Fruit fly (Drosophila melanogaster) whole organism, embryonic: ENCODE data around the gene CG13117.

ENCODE experiments used
- CG10147 ChIP-seq: fragments of 200-800 bp; sonication (Bioruptor generic); optimal IDR thresholded peaks from 2 replicates; lab custom pipeline; 2019; ENCODE audit warnings: missing biosample characterization, mild to moderate bottlenecking, missing genetic modification characterization, moderate library complexity
- CG10209 ChIP-seq: fragments of 200-800 bp; sonication (Bioruptor generic); optimal IDR thresholded peaks from 3 replicates; lab custom pipeline; 2017; ENCODE audit warnings: missing biosample characterization, mild to moderate bottlenecking, missing genetic modification characterization, missing genetic modification reagents
- CG10267 ChIP-seq: fragments of 200-800 bp; sonication (Bioruptor generic); optimal IDR thresholded peaks from 2 replicates; lab custom pipeline; 2018; ENCODE audit warnings: missing biosample characterization, mild to moderate bottlenecking, missing genetic modification characterization, moderate library complexity
- CG10366 ChIP-seq: fragments of 200-800 bp; sonication (Bioruptor generic); IDR thresholded peaks from 2 replicates; pipeline ENCODE4 v1.3.6; 2022; ENCODE audit warnings: missing biosample characterization, missing genetic modification characterization
- CG10654 ChIP-seq: fragments of 200-800 bp; sonication (Bioruptor generic); optimal IDR thresholded peaks from 2 replicates; lab custom pipeline; 2016; ENCODE audit warnings: missing biosample characterization, missing genetic modification characterization
- CG11695 ChIP-seq: fragments of 200-800 bp; sonication (Bioruptor generic); IDR thresholded peaks from 3 replicates; pipeline ENCODE4 v1.3.6; 2022; ENCODE audit warnings: missing biosample characterization, missing genetic modification characterization
- CG12219 ChIP-seq: fragments of 200-800 bp; sonication (Bioruptor generic); optimal IDR thresholded peaks from 3 replicates; lab custom pipeline; 2018; ENCODE audit warnings: missing biosample characterization, mild to moderate bottlenecking, missing genetic modification characterization
- CG12744 ChIP-seq: fragments of 200-800 bp; sonication (Bioruptor generic); optimal IDR thresholded peaks from 2 replicates; lab custom pipeline; 2016; ENCODE audit warnings: missing biosample characterization, missing genetic modification characterization
- CG14441 ChIP-seq: fragments of 200-800 bp; sonication (Bioruptor generic); IDR thresholded peaks from 2 replicates; pipeline ENCODE4 v1.3.6; 2022; ENCODE audit warnings: missing biosample characterization, missing genetic modification characterization
- CG14965 ChIP-seq: fragments of 200-800 bp; sonication (Bioruptor generic); optimal IDR thresholded peaks from 2 replicates; lab custom pipeline; 2016; ENCODE audit warnings: missing biosample characterization, missing genetic modification characterization, borderline replicate concordance
- CG15011 ChIP-seq: fragments of 200-800 bp; sonication (Bioruptor generic); optimal IDR thresholded peaks from 3 replicates; lab custom pipeline; 2018; ENCODE audit warnings: missing biosample characterization, mild to moderate bottlenecking, missing genetic modification characterization
- CG17328 ChIP-seq: fragments of 200-800 bp; sonication (Bioruptor generic); IDR thresholded peaks from 2 replicates; pipeline ENCODE4 v1.3.6; 2022; ENCODE audit warnings: missing biosample characterization, missing genetic modification characterization
- CG1832 ChIP-seq: fragments of 200-800 bp; sonication (Bioruptor generic); optimal IDR thresholded peaks from 2 replicates; lab custom pipeline; 2017; ENCODE audit warnings: missing biosample characterization, mild to moderate bottlenecking, missing genetic modification characterization, inconsistent platforms
- CG33213 ChIP-seq: fragments of 200-800 bp; sonication (Bioruptor generic); optimal IDR thresholded peaks from 3 replicates; lab custom pipeline; 2016; ENCODE audit warnings: missing biosample characterization, missing genetic modification characterization
- CG3838 ChIP-seq: fragments of 200-800 bp; sonication (Bioruptor generic); optimal IDR thresholded peaks from 3 replicates; lab custom pipeline; 2016; ENCODE audit warnings: missing biosample characterization, missing genetic modification characterization
- CG6854 ChIP-seq: fragments of 200-800 bp; sonication (Bioruptor generic); optimal IDR thresholded peaks from 3 replicates; lab custom pipeline; 2017; ENCODE audit warnings: missing biosample characterization, mild to moderate bottlenecking, missing genetic modification characterization
- CG7963 ChIP-seq: fragments of 200-800 bp; sonication (Bioruptor generic); IDR thresholded peaks from 3 replicates; pipeline ENCODE4 v1.3.6; 2022; ENCODE audit warnings: missing biosample characterization, missing genetic modification characterization; ENCODE audit not compliant: partially characterized antibody
- CG8089 ChIP-seq: fragments of 200-800 bp; sonication (Bioruptor generic); optimal IDR thresholded peaks from 3 replicates; lab custom pipeline; 2016; ENCODE audit warnings: missing biosample characterization, missing genetic modification characterization
- CG8290 ChIP-seq, 3 experiments: fragments of 200-800 bp; sonication (Bioruptor generic); optimal IDR thresholded peaks; 2 replicates each; lab custom pipeline; 2016 to 2019; ENCODE audit warnings: missing biosample characterization in 3 of 3, missing genetic modification characterization in 3 of 3, mild to moderate bottlenecking in 2 of 3, moderate library complexity in 1 of 3
- CG9817 ChIP-seq: fragments of 200-800 bp; sonication (Bioruptor generic); optimal IDR thresholded peaks from 2 replicates; lab custom pipeline; 2018; ENCODE audit warnings: missing biosample characterization, mild to moderate bottlenecking, missing genetic modification characterization, moderate library complexity
- Camta ChIP-seq: fragments of 200-800 bp; sonication (Bioruptor generic); optimal IDR thresholded peaks from 2 replicates; lab custom pipeline; 2016; ENCODE audit warnings: missing biosample characterization, missing genetic modification characterization
- Doc3 ChIP-seq: fragments of 200-800 bp; sonication (Bioruptor generic); IDR thresholded peaks from 3 replicates; pipeline ENCODE4 v1.3.6; 2022; ENCODE audit warnings: missing biosample characterization, missing genetic modification characterization; ENCODE audit not compliant: partially characterized antibody
- Fer3 ChIP-seq: fragments of 200-800 bp; sonication (Bioruptor generic); optimal IDR thresholded peaks from 2 replicates; lab custom pipeline; 2018; ENCODE audit warnings: missing biosample characterization, mild to moderate bottlenecking, missing genetic modification characterization, moderate library complexity
- HHEX ChIP-seq: fragments of 200-800 bp; sonication (Bioruptor generic); optimal IDR thresholded peaks from 3 replicates; lab custom pipeline; 2017; ENCODE audit warnings: missing biosample characterization, mild to moderate bottlenecking, missing genetic modification characterization, missing genetic modification reagents
- Hmx ChIP-seq: fragments of 200-800 bp; sonication (Bioruptor generic); optimal IDR thresholded peaks from 2 replicates; lab custom pipeline; 2016; ENCODE audit warnings: missing biosample characterization, missing genetic modification characterization
- Hr51 ChIP-seq, 2 experiments: fragments of 200-800 bp; sonication (Bioruptor generic); optimal IDR thresholded peaks; 2 replicates in 1 of 2; 3 replicates in 1 of 2; lab custom pipeline; 2016 to 2018; ENCODE audit warnings: missing biosample characterization in 2 of 2, missing genetic modification characterization in 2 of 2, mild to moderate bottlenecking in 1 of 2, moderate library complexity in 1 of 2
- Max ChIP-seq: fragments of 200-800 bp; sonication (Bioruptor generic); optimal IDR thresholded peaks from 2 replicates; lab custom pipeline; 2016; ENCODE audit warnings: missing biosample characterization, mild to moderate bottlenecking, missing genetic modification characterization
- NK7.1 ChIP-seq: fragments of 200-800 bp; sonication (Bioruptor generic); optimal IDR thresholded peaks from 3 replicates; lab custom pipeline; 2016; ENCODE audit warnings: missing biosample characterization, missing genetic modification characterization
- Rx ChIP-seq: fragments of 200-800 bp; sonication (Bioruptor generic); IDR thresholded peaks from 2 replicates; pipeline ENCODE4 v1.3.6; 2022; ENCODE audit warnings: missing biosample characterization, missing genetic modification characterization
- Six4 ChIP-seq: fragments of 200-800 bp; sonication (Bioruptor generic); optimal IDR thresholded peaks from 2 replicates; lab custom pipeline; 2016; ENCODE audit warnings: missing biosample characterization, missing genetic modification characterization
- Sox102F ChIP-seq: fragments of 200-800 bp; sonication (Bioruptor generic); optimal IDR thresholded peaks from 2 replicates; lab custom pipeline; 2018; ENCODE audit warnings: missing biosample characterization, mild to moderate bottlenecking, missing genetic modification characterization, moderate library complexity
- cg ChIP-seq: fragments of 200-800 bp; sonication (Bioruptor generic); optimal IDR thresholded peaks from 3 replicates; lab custom pipeline; 2019; ENCODE audit warnings: missing biosample characterization, mild to moderate bottlenecking, missing genetic modification characterization, moderate library complexity
- da ChIP-seq: fragments of 200-800 bp; sonication (Bioruptor generic); optimal IDR thresholded peaks from 2 replicates; lab custom pipeline; 2016; ENCODE audit warnings: missing biosample characterization, missing genetic modification characterization
- dmrt11E ChIP-seq: fragments of 200-800 bp; sonication (Bioruptor generic); optimal IDR thresholded peaks from 3 replicates; lab custom pipeline; 2018; ENCODE audit warnings: missing biosample characterization, mild to moderate bottlenecking, missing genetic modification characterization, moderate library complexity
- dpn ChIP-seq, 2 experiments: fragments of 200-800 bp; sonication (Bioruptor generic); optimal IDR thresholded peaks; 3 replicates each; lab custom pipeline; 2016; ENCODE audit warnings: missing biosample characterization in 2 of 2, missing genetic modification characterization in 2 of 2
- eve ChIP-seq, 2 experiments: fragments of >200 bp; optimal IDR thresholded peaks; 2 replicates each; lab custom pipeline; 2017; ENCODE audit warnings: missing biosample characterization in 2 of 2, missing genetic modification characterization in 2 of 2
- gcm2 ChIP-seq: fragments of 200-800 bp; sonication (Bioruptor generic); optimal IDR thresholded peaks from 2 replicates; lab custom pipeline; 2016; ENCODE audit warnings: missing biosample characterization, missing genetic modification characterization
- gsb ChIP-seq: fragments of 200-800 bp; sonication (Bioruptor generic); IDR thresholded peaks from 2 replicates; pipeline ENCODE4 v1.3.6; 2022; ENCODE audit warnings: missing biosample characterization, missing genetic modification characterization
- gt ChIP-seq: fragments of 200-800 bp; sonication (Bioruptor generic); IDR thresholded peaks from 2 replicates; pipeline ENCODE4 v1.3.6; 2022; ENCODE audit warnings: missing biosample characterization, missing genetic modification characterization
- kni ChIP-seq: fragments of 200-800 bp; sonication (Bioruptor generic); optimal IDR thresholded peaks from 3 replicates; lab custom pipeline; 2017; ENCODE audit warnings: mild to moderate bottlenecking, missing biosample characterization, missing genetic modification reagents, missing genetic modification characterization
- nau ChIP-seq: fragments of 200-800 bp; sonication (Bioruptor generic); optimal IDR thresholded peaks from 3 replicates; lab custom pipeline; 2017; ENCODE audit warnings: missing biosample characterization, mild to moderate bottlenecking, missing genetic modification characterization, missing genetic modification reagents
- nmo ChIP-seq: fragments of 200-800 bp; sonication (Bioruptor generic); optimal IDR thresholded peaks from 2 replicates; lab custom pipeline; 2018; ENCODE audit warnings: missing biosample characterization, mild to moderate bottlenecking, missing genetic modification characterization, moderate library complexity
- sim ChIP-seq: fragments of 200-800 bp; sonication (Bioruptor generic); IDR thresholded peaks from 2 replicates; pipeline ENCODE4 v1.3.6; 2022; ENCODE audit warnings: missing biosample characterization, missing genetic modification characterization
- sqz ChIP-seq: fragments of 200-800 bp; sonication (Bioruptor generic); optimal IDR thresholded peaks from 3 replicates; lab custom pipeline; 2018; ENCODE audit warnings: missing biosample characterization, mild to moderate bottlenecking, missing genetic modification characterization
- tll ChIP-seq, 2 experiments: fragments of 200-800 bp in 1 of 2; fragments of >200 bp in 1 of 2; sonication (Bioruptor generic) in 1 of 2; optimal IDR thresholded peaks; 2 replicates each; lab custom pipeline; 2017 to 2019; ENCODE audit warnings: missing biosample characterization in 2 of 2, missing genetic modification characterization in 2 of 2, mild to moderate bottlenecking in 1 of 2, moderate library complexity in 1 of 2
- trh ChIP-seq: fragments of 200-800 bp; sonication (Bioruptor generic); optimal IDR thresholded peaks from 2 replicates; lab custom pipeline; 2016; ENCODE audit warnings: missing biosample characterization, missing genetic modification characterization
- unpg ChIP-seq: fragments of 200-800 bp; sonication (Bioruptor generic); optimal IDR thresholded peaks from 3 replicates; lab custom pipeline; 2018; ENCODE audit warnings: missing biosample characterization, mild to moderate bottlenecking, missing genetic modification characterization, moderate library complexity
- vfl ChIP-seq: fragments of 200-800 bp; sonication (Bioruptor generic); optimal IDR thresholded peaks from 2 replicates; lab custom pipeline; 2016; ENCODE audit warnings: missing biosample characterization, missing genetic modification characterization
- wek ChIP-seq: fragments of 200-800 bp; sonication (Bioruptor generic); optimal IDR thresholded peaks from 3 replicates; lab custom pipeline; 2018; ENCODE audit warnings: missing biosample characterization, mild to moderate bottlenecking, missing genetic modification characterization, moderate library complexity
- yki ChIP-seq: fragments of >200 bp; optimal IDR thresholded peaks from 3 replicates; lab custom pipeline; 2018

The CG13117 gene

DNA sequence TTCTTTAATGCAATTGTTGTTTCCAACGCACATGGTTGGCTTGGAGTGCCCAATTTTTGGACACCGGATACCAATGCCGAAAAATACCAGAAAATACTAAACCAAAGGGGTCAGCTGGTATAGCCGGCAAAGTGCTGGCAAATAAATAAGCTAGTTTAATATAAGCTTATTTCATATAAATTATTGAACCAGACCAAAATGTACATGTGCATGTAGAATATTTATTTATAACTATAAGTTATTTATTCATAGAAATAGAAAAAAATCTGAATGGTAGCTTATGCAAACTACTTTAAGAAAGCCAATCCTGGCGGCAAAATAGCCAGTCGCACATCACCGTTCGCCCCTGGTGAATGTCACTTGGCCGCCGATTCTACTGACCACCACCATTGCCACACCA is 36.0 kb upstream of the CG13117 start, which contains the start of gene pelo (continued):
- TF ChIP-seq Max (peak; percentile 88), cg (GFP tag; lab: Kevin White, UChicago) (no peak), Hr51 (GFP tag; optimal IDR thresholded peaks at IDR 0.05; lab: Kevin White, UChicago) (peak; percentile 17 to 57), tll (GFP tag; optimal IDR thresholded peaks at IDR 0.05; lab: Kevin White, UChicago) (no peak), CG1832 (GFP tag; lab: Kevin White, UChicago) (no peak), Sox102F (GFP tag; lab: Kevin White, UChicago) (peak; percentile 49), gt (GFP tag; lab: Robert Waterston, UW) (no peak), CG15011 (GFP tag; lab: Kevin White, UChicago) (peak; percentile 43), CG10267 (peak; percentile 74), CG14965 (GFP tag; lab: Kevin White, UChicago) (no peak), CG10147 (GFP tag; lab: Kevin White, UChicago) (peak; percentile 76), nmo (GFP tag; lab: Kevin White, UChicago) (peak; percentile 77), wek (no peak), nau (GFP tag; lab: Kevin White, UChicago) (peak; percentile 55), CG10209 (GFP tag; lab: Kevin White, UChicago) (peak; percentile 63), CG10366 (GFP tag; lab: Robert Waterston, UW) (peak; percentile 45; the same call in 1 of the 2 replicates), CG3838 (no peak), CG17328 (peak; percentile 45), Six4 (no peak), HHEX (GFP tag; lab: Kevin White, UChicago) (peak; percentile 66), kni (peak; percentile 1), dpn (GFP tag; optimal IDR thresholded peaks at IDR 0.05; lab: Kevin White, UChicago) (peak in 1 of 2 experiments; percentile 66), CG10654 (GFP tag; lab: Kevin White, UChicago) (peak; percentile 50), vfl (peak; percentile 1), CG8290 (GFP tag; optimal IDR thresholded peaks at IDR 0.05; lab: Kevin White, UChicago) (peak; percentile 25), CG8290 (tag; optimal IDR thresholded peaks at IDR 0.05; lab: Kevin White, UChicago) (no peak), NK7.1 (GFP tag; lab: Kevin White, UChicago) (no peak), CG33213 (GFP tag; lab: Kevin White, UChicago) (no peak), Rx (no peak), gsb (GFP tag; lab: Robert Waterston, UW) (no peak), dmrt11E (tag; lab: Kevin White, UChicago) (peak; percentile 62), Fer3 (tag; lab: Kevin White, UChicago) (peak; percentile 51), CG8089 (no peak), da (no peak), unpg (peak; percentile 71), CG14441 (GFP tag; lab: Robert Waterston, UW) (peak; percentile 27; the same call in 1 of the 2 replicates), gcm2 (GFP tag; lab: Kevin White, UChicago) (no peak), Doc3 (GFP tag; lab: Robert Waterston, UW) (no peak), eve (GFP tag; optimal IDR thresholded peaks at IDR 0.05; lab: Kevin White, UChicago) (peak in 1 of 2 experiments; percentile 64), sqz (GFP tag; lab: Kevin White, UChicago) (no peak), sim (GFP tag; lab: Robert Waterston, UW) (no peak), Camta (no peak), CG7963 (GFP tag; lab: Robert Waterston, UW) (no peak), CG9817 (tag; lab: Kevin White, UChicago) (peak; percentile 63), CG12219 (GFP tag; lab: Kevin White, UChicago) (peak; percentile 21), CG11695 (GFP tag; lab: Robert Waterston, UW) (peak; percentile 62; the same call in 2 of the 3 replicates), CG12744 (GFP tag; lab: Kevin White, UChicago) (no peak), Hmx (GFP tag; lab: Kevin White, UChicago) (no peak), trh (GFP tag; lab: Kevin White, UChicago) (peak; percentile 13), yki (lab: Kevin White, UChicago) (no peak), CG6854 (GFP tag; lab: Kevin White, UChicago) (no peak)
